Worm (Caenorhabditis elegans) whole organism, mixed stage, embryonic: ENCODE results near the gene F43B10.1.

Experiments used
- M03D4.4 ChIP-seq: sonication (generic microtip); optimal IDR thresholded peaks from 2 replicates; lab custom pipeline; 2017; ENCODE audit warnings: mild to moderate bottlenecking, missing genetic modification characterization, missing compliant biosample characterization
- bed-3 ChIP-seq: fragments of 200-800 bp; sonication (Bioruptor generic); optimal IDR thresholded peaks from 3 replicates; lab custom pipeline; 2018; ENCODE audit warnings: mild to moderate bottlenecking, missing genetic modification characterization, moderate library complexity, missing compliant biosample characterization
- blmp-1 ChIP-seq: fragments of 150-350 bp; optimal IDR thresholded peaks from 2 replicates; lab custom pipeline; 2014; ENCODE audit warnings: missing biosample characterization, missing genetic modification characterization
- ceh-39 ChIP-seq: fragments of 150-350 bp; optimal IDR thresholded peaks from 2 replicates; lab custom pipeline; 2014; ENCODE audit warnings: missing biosample characterization, missing genetic modification characterization
- ceh-43 ChIP-seq: fragments of 200-800 bp; sonication (Bioruptor generic); optimal IDR thresholded peaks from 2 replicates; lab custom pipeline; 2018; ENCODE audit warnings: mild to moderate bottlenecking, missing genetic modification characterization, moderate library complexity, missing compliant biosample characterization
- ceh-83 ChIP-seq: fragments of 200-800 bp; sonication (Bioruptor generic); optimal IDR thresholded peaks from 2 replicates; lab custom pipeline; 2018; ENCODE audit warnings: mild to moderate bottlenecking, missing genetic modification characterization, missing compliant biosample characterization
- ces-1 ChIP-seq: fragments of 150-350 bp; optimal IDR thresholded peaks from 2 replicates; lab custom pipeline; 2014; ENCODE audit warnings: missing biosample characterization, missing genetic modification reagents, missing genetic modification characterization
- cnd-1 ChIP-seq: fragments of 200-800 bp; sonication (Bioruptor generic); optimal IDR thresholded peaks from 2 replicates; lab custom pipeline; 2018; ENCODE audit warnings: mild to moderate bottlenecking, missing genetic modification characterization, missing compliant biosample characterization
- drap-1 ChIP-seq: fragments of 200-800 bp; sonication (Bioruptor generic); optimal IDR thresholded peaks from 3 replicates; lab custom pipeline; 2018; ENCODE audit warnings: mild to moderate bottlenecking, missing genetic modification characterization, missing compliant biosample characterization
- elt-1 ChIP-seq: sonication (generic microtip); optimal IDR thresholded peaks from 2 replicates; lab custom pipeline; 2017; ENCODE audit warnings: missing genetic modification characterization, mild to moderate bottlenecking, missing compliant biosample characterization, antibody characterized with exemption, moderate library complexity, borderline replicate concordance; ENCODE audit not compliant: insufficient read depth
- elt-3 ChIP-seq: fragments of 150-350 bp; optimal IDR thresholded peaks from 2 replicates; lab custom pipeline; 2014; ENCODE audit warnings: missing biosample characterization, missing genetic modification characterization
- flh-1 ChIP-seq: fragments of 200-800 bp; sonication (Bioruptor generic); optimal IDR thresholded peaks from 2 replicates; lab custom pipeline; 2018; ENCODE audit warnings: mild to moderate bottlenecking, missing genetic modification characterization, moderate library complexity, missing compliant biosample characterization
- ham-2 ChIP-seq: fragments of 200-800 bp; sonication (Bioruptor generic); optimal IDR thresholded peaks from 2 replicates; lab custom pipeline; 2018; ENCODE audit warnings: mild to moderate bottlenecking, missing genetic modification characterization, missing compliant biosample characterization
- hlh-1 ChIP-seq: fragments of 150-350 bp; optimal IDR thresholded peaks from 2 replicates; lab custom pipeline; 2014; ENCODE audit warnings: missing biosample characterization, missing genetic modification reagents, missing genetic modification characterization
- lin-13 ChIP-seq: fragments of 150-350 bp; optimal IDR thresholded peaks from 2 replicates; lab custom pipeline; 2014; ENCODE audit warnings: missing biosample characterization, missing genetic modification characterization
- lin-32 ChIP-seq: fragments of 200-800 bp; sonication (Bioruptor generic); optimal IDR thresholded peaks from 2 replicates; lab custom pipeline; 2018; ENCODE audit warnings: mild to moderate bottlenecking, missing genetic modification characterization, missing compliant biosample characterization
- lsy-2 ChIP-seq: fragments of 150-350 bp; optimal IDR thresholded peaks from 2 replicates; lab custom pipeline; 2014; ENCODE audit warnings: missing biosample characterization, missing genetic modification characterization
- mab-5 ChIP-seq: fragments of 150-350 bp; optimal IDR thresholded peaks from 2 replicates; lab custom pipeline; 2014; ENCODE audit warnings: missing biosample characterization, missing genetic modification characterization
- mep-1 ChIP-seq: fragments of 150-350 bp; optimal IDR thresholded peaks from 2 replicates; lab custom pipeline; 2017; ENCODE audit warnings: missing biosample characterization, missing genetic modification reagents, missing genetic modification characterization, inconsistent platforms
- mls-2 ChIP-seq: sonication (generic microtip); optimal IDR thresholded peaks from 2 replicates; lab custom pipeline; 2016; ENCODE audit warnings: mild to moderate bottlenecking, missing genetic modification characterization, moderate library complexity, missing compliant biosample characterization
- nhr-12 ChIP-seq: fragments of 150-350 bp; optimal IDR thresholded peaks from 2 replicates; lab custom pipeline; 2014; ENCODE audit warnings: missing biosample characterization, missing genetic modification characterization
- nhr-2 ChIP-seq: fragments of 150-350 bp; optimal IDR thresholded peaks from 2 replicates; lab custom pipeline; 2014; ENCODE audit warnings: missing biosample characterization, missing genetic modification characterization
- nhr-237 ChIP-seq: fragments of 150-350 bp; optimal IDR thresholded peaks from 2 replicates; lab custom pipeline; 2014; ENCODE audit warnings: missing biosample characterization, missing genetic modification characterization
- nhr-28 ChIP-seq: fragments of 150-350 bp; optimal IDR thresholded peaks from 2 replicates; lab custom pipeline; 2014; ENCODE audit warnings: missing biosample characterization, missing genetic modification characterization
- nhr-76 ChIP-seq: sonication (generic microtip); optimal IDR thresholded peaks from 2 replicates; lab custom pipeline; 2017; ENCODE audit warnings: missing biosample characterization, missing genetic modification characterization
- pha-4 ChIP-seq: fragments of 150-350 bp; optimal IDR thresholded peaks from 2 replicates; lab custom pipeline; 2018; ENCODE audit warnings: missing biosample characterization, missing genetic modification reagents, missing genetic modification characterization
- sem-2 ChIP-seq: fragments of 200-800 bp; sonication (Bioruptor generic); optimal IDR thresholded peaks from 2 replicates; lab custom pipeline; 2018; ENCODE audit warnings: mild to moderate bottlenecking, missing genetic modification characterization, missing compliant biosample characterization
- snpc-4 ChIP-seq: fragments of 150-350 bp; optimal IDR thresholded peaks from 2 replicates; lab custom pipeline; 2014; ENCODE audit warnings: missing biosample characterization, missing genetic modification characterization
- sptf-1 ChIP-seq: sonication (generic microtip); optimal IDR thresholded peaks from 2 replicates; lab custom pipeline; 2017; ENCODE audit warnings: mild to moderate bottlenecking, missing genetic modification characterization, moderate library complexity, missing compliant biosample characterization
- tbx-8 ChIP-seq: fragments of 200-800 bp; sonication (Bioruptor generic); optimal IDR thresholded peaks from 2 replicates; lab custom pipeline; 2018; ENCODE audit warnings: mild to moderate bottlenecking, missing genetic modification characterization, moderate library complexity, missing compliant biosample characterization
- unc-120 ChIP-seq: sonication (generic microtip); optimal IDR thresholded peaks from 2 replicates; lab custom pipeline; 2017; ENCODE audit warnings: missing genetic modification characterization, missing compliant biosample characterization; ENCODE audit not compliant: poor library complexity, severe bottlenecking
- unc-39 ChIP-seq: fragments of 150-350 bp; optimal IDR thresholded peaks from 2 replicates; lab custom pipeline; 2014; ENCODE audit warnings: missing biosample characterization, missing genetic modification characterization
- unc-62 ChIP-seq: fragments of 150-350 bp; optimal IDR thresholded peaks from 2 replicates; lab custom pipeline; 2014; ENCODE audit warnings: missing biosample characterization, missing genetic modification reagents, missing genetic modification characterization
- zip-8 ChIP-seq: fragments of 150-350 bp; optimal IDR thresholded peaks from 2 replicates; lab custom pipeline; 2014; ENCODE audit warnings: missing biosample characterization, missing genetic modification characterization
- ztf-11 ChIP-seq: fragments of 150-350 bp; optimal IDR thresholded peaks from 2 replicates; lab custom pipeline; 2014; ENCODE audit warnings: missing biosample characterization, missing genetic modification characterization

The F43B10.1 gene

DNA sequence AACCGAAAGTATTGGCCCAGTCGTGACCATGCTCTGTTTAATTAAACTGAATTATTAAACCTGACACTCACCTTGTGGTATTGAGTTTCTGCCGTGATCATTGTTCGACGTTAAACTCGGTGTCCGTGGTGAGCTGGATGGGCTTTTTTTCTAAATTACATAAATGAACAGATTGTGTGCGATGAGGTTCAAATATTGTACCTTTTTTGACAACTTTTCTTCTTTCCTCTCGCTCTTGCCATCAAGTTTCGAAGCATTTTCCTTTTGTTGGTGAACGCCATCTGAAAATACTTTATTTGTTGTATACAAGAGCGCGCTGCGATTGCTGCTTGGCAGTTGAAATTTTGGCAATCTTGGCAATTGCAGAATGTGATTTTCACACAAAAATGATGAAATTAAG, 25.3 kb upstream of the F43B10.1 start, which contains the start of gene F22H10.11:
Gene F22H10.11, minus strand, starts transcription at position 101 of the 400 bp plus-strand sequence.
- TF ChIP-seq lin-32: no peak
- TF ChIP-seq flh-1 (GFP tag; lab: Kevin White, UChicago): no peak
- no peak for TF ChIP-seq unc-120 (tag; lab: Kevin White, UChicago)
- TF ChIP-seq sptf-1 (tag; lab: Kevin White, UChicago): no peak
- no peak for TF ChIP-seq pha-4 (tag; lab: Kevin White, UChicago)
- TF ChIP-seq ztf-11 (tag; lab: Kevin White, UChicago): no peak
- no peak for TF ChIP-seq drap-1 (GFP tag; lab: Kevin White, UChicago)
- no peak for TF ChIP-seq hlh-1
- no peak for TF ChIP-seq unc-62 (GFP tag; lab: Kevin White, UChicago)
- TF ChIP-seq cnd-1: no peak
- no peak for TF ChIP-seq unc-39 (tag; lab: Kevin White, UChicago)
- TF ChIP-seq elt-1 (tag; lab: Kevin White, UChicago): no peak
- no peak for TF ChIP-seq mab-5
- TF ChIP-seq ham-2: no peak
- TF ChIP-seq ceh-39 (tag; lab: Kevin White, UChicago): no peak
- TF ChIP-seq nhr-12 (tag; lab: Kevin White, UChicago): no peak
- TF ChIP-seq nhr-2 (tag; lab: Kevin White, UChicago): no peak
- no peak for TF ChIP-seq ces-1

DNA sequence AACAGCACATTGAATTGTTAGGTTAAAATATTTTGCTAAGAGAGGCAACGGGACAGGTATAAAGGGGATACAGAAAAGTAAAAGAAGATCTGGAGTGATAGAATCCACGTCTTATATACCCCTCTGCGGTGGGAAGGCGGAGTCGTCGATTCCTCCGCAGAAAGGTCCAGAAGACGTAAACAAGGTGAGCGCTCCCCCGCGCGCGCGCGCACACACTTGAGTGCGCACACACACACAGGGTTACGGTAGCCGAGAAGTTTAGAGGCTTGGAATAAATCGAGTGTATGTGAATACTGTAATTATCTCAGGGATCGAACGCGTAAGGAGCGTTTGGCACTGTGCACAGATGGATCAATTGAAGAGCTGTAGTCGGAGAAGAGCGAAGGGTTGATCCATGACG, 24.8 kb upstream of the F43B10.1 start:
- TF ChIP-seq unc-62 (GFP tag; lab: Kevin White, UChicago) (no peak), zip-8 (tag; lab: Kevin White, UChicago) (no peak), ceh-43 (no peak), ztf-11 (tag; lab: Kevin White, UChicago) (no peak), ces-1 (no peak), lin-32 (no peak), elt-3 (tag; lab: Kevin White, UChicago) (no peak), nhr-76 (no peak), nhr-237 (no peak), lin-13 (no peak), hlh-1 (no peak), sptf-1 (tag; lab: Kevin White, UChicago) (no peak), cnd-1 (no peak)

DNA sequence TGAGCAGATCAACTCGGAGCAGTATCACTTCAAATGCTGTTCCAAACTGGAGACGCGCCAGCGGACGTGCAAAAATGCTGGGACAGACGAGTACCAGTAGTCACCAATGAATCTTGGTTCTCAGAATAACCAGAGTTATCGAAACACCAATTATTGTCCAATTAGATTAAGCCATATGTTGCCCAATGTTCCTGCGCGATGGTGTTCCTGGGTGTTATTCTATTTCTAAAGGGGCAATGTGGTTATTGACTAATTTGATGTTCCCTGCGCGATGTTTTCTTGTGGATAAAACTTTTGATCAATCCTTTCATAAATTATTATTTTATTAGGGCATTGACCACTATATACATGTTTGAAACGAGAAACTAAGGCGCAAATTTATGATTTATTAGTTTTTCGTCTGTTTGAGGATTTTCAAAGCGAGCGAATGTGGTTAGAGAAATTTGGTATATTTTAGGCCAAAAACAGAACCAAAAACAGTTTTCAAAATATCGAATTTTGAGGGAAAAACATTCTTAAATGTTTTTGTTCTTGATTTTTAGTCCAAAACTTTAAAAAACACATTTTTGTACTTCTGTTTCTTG, 19.4 kb upstream of the F43B10.1 start:
- TF ChIP-seq unc-39 (tag; lab: Kevin White, UChicago): peak; percentile 69
- peak; percentile 87 for TF ChIP-seq mep-1 (tag; lab: Kevin White, UChicago)
- TF ChIP-seq mls-2: no peak
- TF ChIP-seq snpc-4 (tag; lab: Kevin White, UChicago): no peak
- TF ChIP-seq hlh-1: peak; percentile 93
- TF ChIP-seq lin-32: no peak
- peak; percentile 40 for TF ChIP-seq nhr-76
- peak; percentile 90 for TF ChIP-seq unc-62 (GFP tag; lab: Kevin White, UChicago)
- TF ChIP-seq nhr-237: peak; percentile 99
- TF ChIP-seq ztf-11 (tag; lab: Kevin White, UChicago): peak; percentile 79
- peak; percentile 83 for TF ChIP-seq nhr-28 (tag; lab: Kevin White, UChicago)
- TF ChIP-seq pha-4 (tag; lab: Kevin White, UChicago): peak; percentile 99
- peak; percentile 94 for TF ChIP-seq elt-3 (tag; lab: Kevin White, UChicago)
- peak; percentile 100 for TF ChIP-seq ces-1
- TF ChIP-seq zip-8 (tag; lab: Kevin White, UChicago): no peak
- TF ChIP-seq ceh-43: peak; percentile 63
- TF ChIP-seq bed-3 (GFP tag; lab: Kevin White, UChicago): no peak
- TF ChIP-seq lsy-2 (tag; lab: Kevin White, UChicago): peak; percentile 89
- peak; percentile 73 for TF ChIP-seq lin-13
- TF ChIP-seq M03D4.4 (tag; lab: Kevin White, UChicago): peak; percentile 60
- peak; percentile 10 for TF ChIP-seq tbx-8 (GFP tag; lab: Kevin White, UChicago)
- peak; percentile 59 for TF ChIP-seq unc-120 (tag; lab: Kevin White, UChicago)
- TF ChIP-seq sem-2 (GFP tag; lab: Kevin White, UChicago): no peak
- peak; percentile 74 for TF ChIP-seq cnd-1
- peak; percentile 81 for TF ChIP-seq sptf-1 (tag; lab: Kevin White, UChicago)
- no peak for TF ChIP-seq flh-1 (GFP tag; lab: Kevin White, UChicago)
- TF ChIP-seq nhr-2 (tag; lab: Kevin White, UChicago): peak; percentile 28
- no peak for TF ChIP-seq ham-2
- peak; percentile 45 for TF ChIP-seq elt-1 (tag; lab: Kevin White, UChicago)
- no peak for TF ChIP-seq blmp-1 (tag; lab: Kevin White, UChicago)
- peak; percentile 90 for TF ChIP-seq drap-1 (GFP tag; lab: Kevin White, UChicago)
- peak; percentile 94 for TF ChIP-seq mab-5
- peak; percentile 35 for TF ChIP-seq ceh-83 (GFP tag; lab: Kevin White, UChicago)
- TF ChIP-seq ceh-39 (tag; lab: Kevin White, UChicago): peak; percentile 90
- peak; percentile 91 for TF ChIP-seq nhr-12 (tag; lab: Kevin White, UChicago)
